Worm (Caenorhabditis elegans) whole organism, L4 larva: ENCODE measurements around the gene his-71.

Experiments
- F37D6.2 ChIP-seq: sonication (generic microtip); optimal IDR thresholded peaks from 2 replicates; lab custom pipeline; 2016; ENCODE audit warnings: mild to moderate bottlenecking, missing genetic modification characterization, missing compliant biosample characterization
- F44E2.7 ChIP-seq: fragments of 200-800 bp; sonication (Bioruptor generic); IDR thresholded peaks from 2 replicates; pipeline ENCODE4 v2.1.2; 2022; ENCODE audit warnings: missing genetic modification characterization, missing compliant biosample characterization
- T26A8.4 ChIP-seq: fragments of 200-800 bp; sonication (Bioruptor generic); IDR thresholded peaks from 2 replicates; pipeline ENCODE4 v1.3.6; 2022; ENCODE audit warnings: missing genetic modification characterization, missing compliant biosample characterization
- ZK337.2 ChIP-seq: fragments of 200-800 bp; sonication (Bioruptor generic); IDR thresholded peaks from 2 replicates; pipeline ENCODE4 v1.3.6; 2022; ENCODE audit warnings: missing genetic modification reagents, missing genetic modification characterization, missing compliant biosample characterization
- aha-1 ChIP-seq: fragments of 150-350 bp; peaks from one replicate; lab custom pipeline; 2014; ENCODE audit warnings: missing biosample characterization, missing genetic modification characterization
- aly-2 ChIP-seq: sonication (generic microtip); optimal IDR thresholded peaks from 2 replicates; lab custom pipeline; 2018; ENCODE audit warnings: missing biosample characterization, missing genetic modification characterization
- arid-1 ChIP-seq: fragments of 200-800 bp; sonication (Bioruptor generic); conservative IDR thresholded peaks from 2 replicates; pipeline ENCODE4 v1.3.6; 2022; ENCODE audit warnings: missing genetic modification reagents, missing genetic modification characterization, missing compliant biosample characterization
- ceh-32 ChIP-seq: sonication (generic microtip); optimal IDR thresholded peaks from 2 replicates; lab custom pipeline; 2016; ENCODE audit warnings: mild to moderate bottlenecking, missing genetic modification characterization, missing compliant biosample characterization; ENCODE audit not compliant: poor library complexity
- ceh-44 ChIP-seq: fragments of 200-800 bp; sonication (Bioruptor generic); IDR thresholded peaks from 2 replicates; pipeline ENCODE4 v1.3.6; 2022; ENCODE audit warnings: missing genetic modification reagents, missing genetic modification characterization, missing compliant biosample characterization
- ceh-62 ChIP-seq: sonication (generic microtip); optimal IDR thresholded peaks from 2 replicates; lab custom pipeline; 2017; ENCODE audit warnings: missing biosample characterization, missing genetic modification characterization
- ceh-82 ChIP-seq: sonication (generic microtip); optimal IDR thresholded peaks from 2 replicates; lab custom pipeline; 2017; ENCODE audit warnings: missing biosample characterization, missing genetic modification characterization
- ces-1 ChIP-seq: fragments of 150-350 bp; sonication (generic microtip); optimal IDR thresholded peaks from 4 replicates; lab custom pipeline; 2014; ENCODE audit warnings: missing biosample characterization, missing genetic modification reagents, missing genetic modification characterization
- ctbp-1 ChIP-seq: fragments of 200-800 bp; sonication (Bioruptor generic); IDR thresholded peaks from 2 replicates; pipeline ENCODE4 v1.3.6; 2022; ENCODE audit warnings: missing genetic modification reagents, missing genetic modification characterization, missing compliant biosample characterization
- daf-16 ChIP-seq, 3 experiments: sonication (generic microtip); optimal IDR thresholded peaks; 2 replicates each; lab custom pipeline; 2016 to 2017; ENCODE audit warnings: missing genetic modification characterization in 3 of 3, missing genetic modification reagents in 3 of 3, mild to moderate bottlenecking in 2 of 3, missing compliant biosample characterization in 2 of 3, missing biosample characterization in 1 of 3, moderate library complexity in 1 of 3
- daf-19 ChIP-seq: fragments of 200-800 bp; sonication (Bioruptor generic); conservative IDR thresholded peaks from 2 replicates; pipeline ENCODE4 v1.3.6; 2022; ENCODE audit warnings: missing genetic modification characterization, missing compliant biosample characterization
- dmd-6 ChIP-seq: fragments of 200-800 bp; sonication (Bioruptor generic); IDR thresholded peaks from 2 replicates; pipeline ENCODE4 v1.3.6; 2022; ENCODE audit warnings: missing genetic modification reagents, missing genetic modification characterization, missing compliant biosample characterization
- dmd-8 ChIP-seq: fragments of 200-800 bp; sonication (Bioruptor generic); IDR thresholded peaks from 2 replicates; pipeline ENCODE4 v1.3.6; 2022; ENCODE audit warnings: missing genetic modification characterization, missing compliant biosample characterization
- dpl-1 ChIP-seq: fragments of 150-350 bp; optimal IDR thresholded peaks from 2 replicates; lab custom pipeline; 2014; ENCODE audit warnings: missing biosample characterization, missing genetic modification reagents, missing genetic modification characterization
- dve-1 ChIP-seq: sonication (generic microtip); optimal IDR thresholded peaks from 2 replicates; lab custom pipeline; 2017; ENCODE audit warnings: antibody characterized with exemption, mild to moderate bottlenecking, missing genetic modification characterization, missing compliant biosample characterization; ENCODE audit not compliant: insufficient read depth
- egl-27 ChIP-seq: sonication (generic microtip); optimal IDR thresholded peaks from 3 replicates; lab custom pipeline; 2017; ENCODE audit warnings: missing biosample characterization, missing genetic modification reagents, missing genetic modification characterization
- egl-43 ChIP-seq: fragments of 200-800 bp; sonication (Bioruptor generic); IDR thresholded peaks from 2 replicates; pipeline ENCODE4 v1.3.6; 2022; ENCODE audit warnings: missing genetic modification reagents, missing genetic modification characterization, missing compliant biosample characterization
- fkh-10 ChIP-seq: fragments of 150-350 bp; optimal IDR thresholded peaks from 2 replicates; lab custom pipeline; 2014; ENCODE audit warnings: missing biosample characterization, missing genetic modification reagents, missing genetic modification characterization
- fos-1 ChIP-seq: fragments of 150-350 bp; optimal IDR thresholded peaks from 2 replicates; lab custom pipeline; 2014; ENCODE audit warnings: missing biosample characterization, missing genetic modification characterization
- gei-8 ChIP-seq: fragments of 200-800 bp; sonication (Bioruptor generic); optimal IDR thresholded peaks from 2 replicates; lab custom pipeline; 2018; ENCODE audit warnings: mild to moderate bottlenecking, missing genetic modification characterization, missing compliant biosample characterization
- hif-1 ChIP-seq, 2 experiments: sonication (generic microtip); optimal IDR thresholded peaks; 2 replicates each; lab custom pipeline; 2016 to 2017; ENCODE audit warnings: missing compliant biosample characterization in 2 of 2, missing genetic modification characterization in 2 of 2, missing genetic modification reagents in 2 of 2, missing genotype in 2 of 2, mild to moderate bottlenecking in 1 of 2
- jun-1 ChIP-seq: fragments of 150-350 bp; optimal IDR thresholded peaks from 2 replicates; lab custom pipeline; 2014; ENCODE audit warnings: missing biosample characterization, missing genetic modification reagents, missing genetic modification characterization
- lim-7 ChIP-seq: fragments of 200-800 bp; sonication (Bioruptor generic); IDR thresholded peaks from 2 replicates; pipeline ENCODE4 v1.3.6; 2022; ENCODE audit warnings: missing genetic modification characterization, missing compliant biosample characterization
- lin-1 ChIP-seq: fragments of 200-800 bp; sonication (Bioruptor generic); IDR thresholded peaks from 2 replicates; pipeline ENCODE4 v1.3.6; 2022; ENCODE audit warnings: missing genetic modification reagents, missing genetic modification characterization, missing compliant biosample characterization
- lin-13 ChIP-seq: fragments of 150-350 bp; optimal IDR thresholded peaks from 2 replicates; lab custom pipeline; 2014; ENCODE audit warnings: missing biosample characterization, missing genetic modification reagents, missing genetic modification characterization
- lin-15B ChIP-seq: fragments of 150-350 bp; sonication (generic microtip); optimal IDR thresholded peaks from 3 replicates; lab custom pipeline; 2014; ENCODE audit warnings: missing biosample characterization, missing genetic modification characterization
- lin-29 ChIP-seq: fragments of 200-800 bp; sonication (Bioruptor generic); IDR thresholded peaks from 2 replicates; pipeline ENCODE4 v1.3.6; 2022; ENCODE audit warnings: missing genetic modification reagents, missing genetic modification characterization, missing compliant biosample characterization
- lin-39 ChIP-seq: fragments of 150-350 bp; optimal IDR thresholded peaks from 2 replicates; lab custom pipeline; 2014; ENCODE audit warnings: missing biosample characterization, missing genetic modification reagents, missing genetic modification characterization
- madf-9 ChIP-seq: fragments of 200-800 bp; sonication (Bioruptor generic); conservative IDR thresholded peaks from 2 replicates; pipeline ENCODE4 v1.3.6; 2022; ENCODE audit warnings: missing genetic modification reagents, missing genetic modification characterization, missing compliant biosample characterization
- nhr-41 ChIP-seq: fragments of 200-800 bp; sonication (Bioruptor generic); IDR thresholded peaks from 2 replicates; pipeline ENCODE4 v1.3.6; 2022; ENCODE audit warnings: missing genetic modification reagents, missing genetic modification characterization, missing compliant biosample characterization
- nhr-42 ChIP-seq: fragments of 200-800 bp; sonication (Bioruptor generic); IDR thresholded peaks from 2 replicates; pipeline ENCODE4 v1.3.6; 2022; ENCODE audit warnings: missing genetic modification characterization, missing compliant biosample characterization
- nhr-6 ChIP-seq: fragments of 150-350 bp; optimal IDR thresholded peaks from 2 replicates; lab custom pipeline; 2014; ENCODE audit warnings: missing biosample characterization, missing genetic modification characterization
- nhr-76 ChIP-seq: fragments of 150-350 bp; optimal IDR thresholded peaks from 2 replicates; lab custom pipeline; 2014; ENCODE audit warnings: missing biosample characterization, missing genetic modification characterization
- sdz-12 ChIP-seq: fragments of 200-800 bp; sonication (Bioruptor generic); optimal IDR thresholded peaks from 2 replicates; lab custom pipeline; 2018; ENCODE audit warnings: mild to moderate bottlenecking, missing genetic modification characterization, missing compliant biosample characterization
- snpc-4 ChIP-seq: fragments of 150-350 bp; optimal IDR thresholded peaks from 2 replicates; lab custom pipeline; 2014; ENCODE audit warnings: missing biosample characterization, missing genetic modification characterization
- spr-3 ChIP-seq: fragments of 200-800 bp; sonication (Bioruptor generic); optimal IDR thresholded peaks from 2 replicates; lab custom pipeline; 2018; ENCODE audit warnings: mild to moderate bottlenecking, missing genetic modification characterization, missing compliant biosample characterization
- tag-97 ChIP-seq: fragments of 200-800 bp; sonication (Bioruptor generic); IDR thresholded peaks from 2 replicates; pipeline ENCODE4 v1.3.6; 2022; ENCODE audit warnings: missing genetic modification characterization, missing compliant biosample characterization
- unc-130 ChIP-seq: sonication (generic microtip); optimal IDR thresholded peaks from 2 replicates; lab custom pipeline; 2016; ENCODE audit warnings: missing genetic modification reagents, missing genetic modification characterization, missing compliant biosample characterization
- unc-39 ChIP-seq: sonication (generic microtip); optimal IDR thresholded peaks from 2 replicates; lab custom pipeline; 2017; ENCODE audit warnings: missing biosample characterization, missing genetic modification characterization
- unc-62 ChIP-seq, 3 experiments: fragments of 150-350 bp in 1 of 3; sonication (generic microtip); optimal IDR thresholded peaks in 2 of 3; peaks in 1 of 3; 1 replicate in 1 of 3; 2 replicates in 2 of 3; lab custom pipeline; 2014 to 2017; ENCODE audit warnings: missing biosample characterization in 3 of 3, missing genetic modification characterization in 3 of 3, missing genetic modification reagents in 3 of 3, missing genotype in 1 of 3
- zag-1 ChIP-seq: fragments of 150-350 bp; optimal IDR thresholded peaks from 2 replicates; lab custom pipeline; 2014; ENCODE audit warnings: missing biosample characterization, missing genetic modification characterization
- zfp-2 ChIP-seq: sonication (generic microtip); optimal IDR thresholded peaks from 2 replicates; lab custom pipeline; 2016; ENCODE audit warnings: mild to moderate bottlenecking, missing genetic modification characterization, missing compliant biosample characterization
- zip-2 ChIP-seq: fragments of 150-350 bp; optimal IDR thresholded peaks from 2 replicates; lab custom pipeline; 2014; ENCODE audit warnings: missing biosample characterization, missing genetic modification characterization
- ztf-7 ChIP-seq: fragments of 150-350 bp; optimal IDR thresholded peaks from 2 replicates; lab custom pipeline; 2014; ENCODE audit warnings: missing biosample characterization, missing genetic modification characterization

Gene his-71

ce11 chrX:7952226-7953062, 29.4 kb downstream of the his-71 start (continued):
- TF ChIP-seq sdz-12 (GFP tag; lab: Kevin White, UChicago), result no peak
- no peak for TF ChIP-seq ces-1 (GFP tag; lab: Kevin White, UChicago)
- TF ChIP-seq snpc-4 (tag; lab: Kevin White, UChicago), result no peak
- no peak for TF ChIP-seq ctbp-1

ce11 chrX:7951578-7951977, 30.3 kb downstream of the his-71 start:
- TF ChIP-seq unc-62 (GFP tag; optimal IDR thresholded peaks at IDR 0.05 in 1 of 2; lab: Kevin White, UChicago) (peak in 1 of 2 experiments; percentile 99), unc-62 (tag; optimal IDR thresholded peaks at IDR 0.05; lab: Kevin White, UChicago) (no peak), nhr-76 (tag; lab: Kevin White, UChicago) (no peak), egl-27 (no peak), lin-15B (tag; lab: Kevin White, UChicago) (no peak), lin-13 (GFP tag; lab: Kevin White, UChicago) (no peak), ZK337.2 (GFP tag; lab: Robert Waterston, UW) (no peak), daf-19 (GFP tag; lab: Robert Waterston, UW) (no peak), dmd-6 (GFP tag; lab: Robert Waterston, UW) (peak; percentile 92), fos-1 (tag; lab: Kevin White, UChicago) (no peak), zfp-2 (tag; lab: Kevin White, UChicago) (peak; percentile 34), ceh-44 (GFP tag; lab: Robert Waterston, UW) (no peak), fkh-10 (GFP tag; lab: Kevin White, UChicago) (peak; percentile 49), snpc-4 (tag; lab: Kevin White, UChicago) (no peak), nhr-6 (tag; lab: Kevin White, UChicago) (no peak), F37D6.2 (tag; lab: Kevin White, UChicago) (peak; percentile 80), ceh-32 (tag; lab: Kevin White, UChicago) (peak; percentile 56), unc-130 (no peak), ztf-7 (tag; lab: Kevin White, UChicago) (peak; percentile 61), lim-7 (no peak), sdz-12 (GFP tag; lab: Kevin White, UChicago) (no peak), nhr-41 (GFP tag; lab: Robert Waterston, UW) (no peak), hif-1 (tag; optimal IDR thresholded peaks at IDR 0.05; lab: Kevin White, UChicago) (peak; percentile 48 to 91), T26A8.4 (GFP tag; lab: Robert Waterston, UW) (peak; percentile 64; the same call in 1 of the 2 replicates), dve-1 (peak; percentile 46), F44E2.7 (GFP tag; lab: Robert Waterston, UW) (no peak), unc-39 (tag; lab: Kevin White, UChicago) (no peak), daf-16 (GFP tag; optimal IDR thresholded peaks at IDR 0.05; lab: Kevin White, UChicago) (no peak), daf-16 (tag; optimal IDR thresholded peaks at IDR 0.05; lab: Kevin White, UChicago) (no peak), jun-1 (tag; lab: Kevin White, UChicago) (no peak), aly-2 (tag; lab: Kevin White, UChicago) (no peak), aha-1 (peak; percentile 99), gei-8 (GFP tag; lab: Kevin White, UChicago) (peak; percentile 67), lin-39 (tag; lab: Kevin White, UChicago) (no peak), dpl-1 (GFP tag; lab: Kevin White, UChicago) (peak; percentile 38), egl-43 (GFP tag; lab: Robert Waterston, UW) (peak; percentile 82), arid-1 (GFP tag; lab: Robert Waterston, UW) (no peak), nhr-42 (GFP tag; lab: Robert Waterston, UW) (no peak), zag-1 (tag; lab: Kevin White, UChicago) (no peak), tag-97 (no peak), spr-3 (GFP tag; lab: Kevin White, UChicago) (no peak), ceh-62 (tag; lab: Kevin White, UChicago) (no peak), dmd-8 (no peak), lin-1 (GFP tag; lab: Robert Waterston, UW) (no peak), madf-9 (0 out of 2 replicates have a peak, but pooled peaks have one; percentile 48), zip-2 (no peak), ceh-82 (tag; lab: Kevin White, UChicago) (no peak), lin-29 (GFP tag; lab: Robert Waterston, UW) (0 out of 2 replicates have a peak, but pooled peaks have one; percentile 40)
